Worm (Caenorhabditis elegans) whole organism, dauer: ENCODE results near the gene F31D5.2.

Source experiments
- unc-62 ChIP-seq: sonication (generic microtip); optimal IDR thresholded peaks from 2 replicates; lab custom pipeline; 2017; ENCODE audit warnings: missing biosample characterization, missing genetic modification reagents, missing genetic modification characterization

F31D5.2 gene

DNA sequence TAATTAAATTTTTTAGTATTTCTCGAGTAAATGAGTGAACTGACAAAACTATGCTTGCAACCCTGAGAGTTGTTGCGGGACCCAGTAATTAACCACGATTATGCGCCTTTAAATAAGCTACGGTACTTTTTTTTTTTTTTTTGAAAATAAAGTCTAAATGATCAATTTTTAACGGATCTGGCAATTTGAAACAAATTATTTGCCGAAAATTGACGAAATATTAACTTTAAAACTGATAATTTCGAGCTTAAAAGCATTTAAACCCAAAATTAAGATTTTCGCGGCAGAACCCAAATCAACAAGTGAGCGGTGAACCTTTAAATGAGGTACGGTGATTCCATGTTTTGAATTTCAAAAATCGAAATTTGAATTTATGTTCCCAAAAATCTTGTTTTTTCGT lies 7.1 kb downstream of the F31D5.2 start:
- no peak for TF ChIP-seq unc-62

DNA sequence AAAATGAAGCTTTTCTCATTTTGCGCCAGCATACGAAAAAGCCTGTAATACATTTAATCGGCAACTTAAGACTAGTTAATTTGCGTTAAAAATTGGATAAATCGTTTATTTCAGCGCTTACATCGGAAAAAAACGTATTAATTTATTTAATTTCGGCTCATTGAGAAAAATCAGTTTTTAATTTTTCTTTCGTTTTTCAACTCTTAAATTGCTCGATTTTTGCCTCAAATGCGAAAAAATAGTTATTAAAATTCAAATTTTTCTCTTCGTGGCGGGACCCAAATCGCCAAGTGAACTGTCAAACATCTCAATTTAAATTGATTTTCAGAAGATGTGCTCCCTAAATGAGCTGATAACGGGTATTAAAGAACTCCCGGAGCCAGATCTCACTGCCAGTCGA lies 7.6 kb downstream of the F31D5.2 start, which contains the start of gene C16A11.5:
Gene C16A11.5, plus strand, starts transcription at position 323 of the 400 bp plus-strand sequence.
- no peak for TF ChIP-seq unc-62

DNA sequence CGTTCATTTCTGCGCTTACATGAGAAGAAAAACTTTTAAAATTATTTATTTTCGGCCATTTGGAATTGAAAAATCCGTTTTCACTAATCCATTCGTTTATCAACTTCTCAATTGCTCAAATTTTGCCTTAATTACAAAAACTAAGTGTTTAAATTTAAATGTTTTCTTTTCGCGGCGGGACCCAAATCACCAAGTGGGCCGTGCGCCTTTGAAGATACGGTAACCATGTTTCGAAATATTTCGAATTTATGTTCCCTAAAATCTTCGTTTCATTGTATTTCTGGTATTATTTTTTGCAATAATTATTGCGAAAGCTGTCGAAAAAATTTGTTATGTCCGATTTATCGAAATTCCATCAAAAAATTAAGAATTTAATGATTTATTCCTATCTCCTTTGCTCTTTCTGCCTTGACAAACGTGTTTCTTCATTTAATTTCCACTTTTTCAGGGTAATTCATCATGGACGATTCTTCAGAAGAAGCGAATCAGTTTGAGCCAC lies 11.2 kb downstream of the F31D5.2 start, which contains the start of gene C16A11.4:
Gene C16A11.4, plus strand, starts transcription at position 449 of the 499 bp plus-strand sequence.
- TF ChIP-seq unc-62: no peak

DNA sequence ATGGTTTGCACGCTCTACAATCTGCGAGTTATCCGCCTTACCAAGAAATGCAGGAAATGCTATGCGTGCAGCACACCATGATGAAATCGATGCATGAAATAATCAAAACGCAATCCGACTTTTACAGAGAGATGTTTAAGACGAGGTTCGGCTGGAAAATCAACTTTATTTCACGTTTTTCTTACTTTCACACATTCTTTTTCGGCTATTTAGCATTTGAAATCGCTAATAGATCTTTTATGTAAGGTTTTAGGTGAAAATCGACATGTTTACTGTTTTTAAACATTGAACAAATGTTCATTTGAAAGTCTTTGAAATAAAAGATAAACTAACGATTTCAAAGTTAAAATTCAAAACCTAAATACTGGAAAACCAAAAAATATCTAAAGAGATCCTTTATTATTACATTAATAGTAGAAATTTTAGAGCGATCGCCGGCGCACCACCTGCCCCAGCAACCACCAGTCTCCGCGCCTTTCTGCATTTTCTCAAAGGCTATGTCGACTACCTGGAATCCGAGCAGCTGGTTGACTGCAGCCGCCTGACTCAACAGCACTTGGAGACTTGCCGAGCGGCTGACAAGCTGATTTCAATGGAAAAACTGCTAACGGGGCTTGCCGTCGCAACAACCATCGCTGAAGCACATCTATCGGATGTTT lies 12.8 kb downstream of the F31D5.2 start:
- no peak for TF ChIP-seq unc-62

DNA sequence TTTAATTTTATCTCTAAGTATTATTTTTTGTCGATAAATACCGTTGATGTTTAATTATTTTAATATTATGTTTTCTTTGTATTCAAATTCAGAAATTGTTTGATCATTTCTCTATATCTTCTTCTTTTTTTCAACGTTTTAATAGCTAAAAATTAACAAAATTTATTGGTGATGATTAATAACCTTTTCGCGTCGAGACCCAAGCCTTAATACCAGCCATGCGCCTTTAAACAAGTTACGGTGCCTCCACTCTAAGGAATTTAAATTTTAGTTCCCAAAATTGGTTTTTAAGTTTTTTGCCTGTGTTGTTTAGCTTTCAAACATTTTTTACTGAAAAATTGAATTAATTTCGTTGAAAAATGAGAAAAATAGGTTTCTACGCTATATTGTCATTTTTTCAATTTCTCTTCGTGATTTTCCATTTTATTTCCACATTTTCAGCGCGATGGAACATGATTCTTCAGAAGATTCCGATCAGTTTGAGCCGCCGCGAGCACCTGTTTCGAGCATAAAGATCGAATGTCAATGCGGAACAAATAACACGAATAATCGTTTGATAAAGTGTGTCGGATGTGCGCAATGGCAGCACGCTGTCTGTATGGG lies 13.8 kb downstream of the F31D5.2 start, which contains the start of gene C16A11.3:
Gene C16A11.3, plus strand, starts transcription at position 440 of the 603 bp plus-strand sequence.
- TF ChIP-seq unc-62: no peak

DNA sequence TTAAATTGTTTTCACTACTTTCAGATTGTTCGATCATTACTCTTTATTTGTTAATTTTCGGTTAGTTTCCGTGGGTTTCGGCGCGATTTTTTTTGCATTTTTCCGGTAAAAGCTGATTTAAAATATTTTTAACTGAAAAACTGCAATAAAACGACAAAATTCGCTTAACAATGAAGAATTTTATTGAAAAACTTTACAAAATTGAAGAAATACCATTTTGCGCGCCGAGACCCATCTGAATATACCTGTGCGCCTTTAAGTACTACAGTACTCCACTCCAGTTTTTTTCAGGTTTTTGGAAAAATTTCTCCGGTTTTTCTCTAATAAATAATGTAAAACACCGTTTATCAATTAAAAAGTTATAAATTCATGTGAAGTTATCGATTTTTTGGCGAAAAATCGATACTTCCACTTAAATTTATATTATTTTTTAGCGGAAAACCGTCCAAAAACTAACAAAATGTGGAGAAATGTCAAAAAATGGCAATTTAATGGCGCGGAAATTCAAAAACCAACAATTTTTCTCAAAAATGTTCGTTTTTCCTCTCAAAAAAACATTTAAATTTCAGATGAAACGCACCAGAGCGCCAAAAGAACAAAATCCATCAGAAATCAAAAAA lies 15.5 kb downstream of the F31D5.2 start, which contains the start of gene C16A11.10:
Gene C16A11.10, plus strand, starts transcription at position 570 of the 620 bp plus-strand sequence.
- TF ChIP-seq unc-62: no peak

DNA sequence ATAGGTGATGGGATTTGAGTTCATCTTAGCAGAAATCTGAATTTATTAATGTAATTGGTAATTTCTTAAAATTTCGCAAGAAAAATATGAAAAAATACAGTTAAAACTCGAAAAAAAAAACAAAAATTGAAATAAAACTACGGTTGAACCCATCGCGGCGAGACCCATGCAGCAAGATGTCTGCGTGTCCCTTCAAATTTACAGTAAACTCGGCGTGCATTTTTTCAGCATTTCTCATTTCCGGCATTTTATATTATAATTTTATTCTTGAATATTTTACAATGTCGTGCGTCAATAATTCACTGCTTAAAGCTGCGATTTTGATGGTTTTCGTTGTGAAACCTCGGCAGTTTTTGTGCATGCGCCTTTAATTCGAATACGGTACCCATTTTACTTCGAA lies 20.5 kb downstream of the F31D5.2 start, which contains the start of gene fbxc-43:
Gene fbxc-43, minus strand, starts transcription at position 38 of the 400 bp plus-strand sequence.
- no peak for TF ChIP-seq unc-62

DNA sequence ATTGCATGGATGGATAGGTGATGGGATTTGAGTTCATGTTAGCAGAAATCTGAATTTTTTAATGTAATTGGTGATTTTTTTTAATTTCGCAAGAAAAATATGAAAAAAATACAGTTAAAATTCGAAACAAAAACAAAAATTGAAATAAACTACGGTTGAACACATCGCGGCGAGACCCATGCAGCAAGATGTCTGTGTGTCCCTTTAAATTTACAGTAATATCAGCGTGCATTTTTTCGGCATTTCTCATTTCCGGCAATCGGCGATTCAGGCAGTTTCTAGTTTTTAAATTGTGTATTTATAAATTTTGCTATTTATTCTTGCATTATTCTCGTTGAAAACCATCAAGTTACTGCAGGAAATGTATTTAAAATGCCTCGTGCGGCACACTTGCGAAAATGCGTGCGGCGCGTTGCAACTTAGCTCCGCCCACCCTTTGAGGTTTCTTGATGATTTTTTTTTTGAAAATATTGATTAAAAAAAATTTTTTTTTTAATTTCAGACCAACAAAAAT lies 22.3 kb downstream of the F31D5.2 start, which contains the start of the genes fbxc-44 and C16A11.2:
Gene fbxc-44, minus strand, starts transcription at position 51 of the 514 bp plus-strand sequence.
Gene C16A11.2, plus strand, starts transcription at position 503 of the 514 bp plus-strand sequence.
- TF ChIP-seq unc-62: no peak

DNA sequence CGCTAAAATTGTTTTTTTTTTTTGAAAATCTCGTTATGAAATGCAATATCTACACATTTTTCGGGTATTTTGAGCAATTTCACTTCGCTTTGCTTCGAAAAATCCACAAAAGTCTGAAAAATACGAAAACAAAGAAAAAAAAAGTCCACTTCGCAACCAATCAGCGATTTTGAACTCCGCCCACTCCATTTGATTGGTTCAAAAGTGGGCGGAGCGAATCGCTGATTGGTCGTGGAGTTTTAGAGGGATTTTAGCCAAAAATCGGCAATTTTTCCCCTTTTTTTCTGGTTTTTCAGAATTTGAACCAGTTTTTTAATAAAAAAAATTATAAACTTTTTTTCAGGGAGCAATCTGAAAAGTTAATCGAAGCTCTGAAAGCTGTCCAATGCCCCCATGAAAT lies 23.5 kb downstream of the F31D5.2 start:
- TF ChIP-seq unc-62: no peak

DNA sequence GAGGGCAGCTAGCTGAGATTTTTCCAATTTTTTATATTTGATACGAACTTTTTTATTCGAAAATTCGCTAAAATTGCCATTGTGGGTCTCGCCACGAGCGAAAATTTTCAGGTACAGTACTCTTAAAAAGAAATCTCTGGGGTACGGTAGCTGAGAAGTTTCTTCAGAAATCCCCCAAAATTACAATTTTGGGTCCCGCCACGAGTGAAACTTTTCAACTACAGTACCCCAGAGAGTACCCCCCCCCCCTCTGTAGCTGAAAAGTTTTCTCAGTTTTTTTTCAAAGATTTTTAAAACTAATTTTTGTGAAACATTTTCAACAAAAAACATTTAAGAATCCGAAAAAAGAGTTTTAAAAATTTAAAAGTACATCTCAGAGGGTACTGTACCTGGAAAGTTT lies 29.5 kb downstream of the F31D5.2 start:
- no peak for TF ChIP-seq unc-62

DNA sequence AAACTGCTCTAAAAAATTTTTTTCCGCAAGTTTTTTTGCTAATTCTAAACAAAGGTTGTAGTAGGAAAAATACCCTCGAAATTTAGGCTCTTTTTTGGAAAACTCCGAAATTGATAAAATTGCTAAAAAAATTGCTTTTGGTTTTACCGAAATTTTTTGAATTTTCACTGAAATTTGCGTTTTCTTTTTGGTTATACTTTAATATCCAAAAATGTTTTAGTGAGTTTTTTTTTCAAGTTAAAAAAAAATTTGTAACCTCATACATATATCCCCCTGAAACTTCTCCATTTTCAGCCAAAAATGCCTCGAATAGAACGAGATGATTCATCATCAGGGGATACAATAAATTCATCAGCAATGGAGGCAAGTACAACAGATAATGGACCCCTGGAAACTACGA lies 31.5 kb downstream of the F31D5.2 start, which contains the start of gene gpa-11:
Gene gpa-11, plus strand, starts transcription at position 301 of the 400 bp plus-strand sequence.
- TF ChIP-seq unc-62: no peak

DNA sequence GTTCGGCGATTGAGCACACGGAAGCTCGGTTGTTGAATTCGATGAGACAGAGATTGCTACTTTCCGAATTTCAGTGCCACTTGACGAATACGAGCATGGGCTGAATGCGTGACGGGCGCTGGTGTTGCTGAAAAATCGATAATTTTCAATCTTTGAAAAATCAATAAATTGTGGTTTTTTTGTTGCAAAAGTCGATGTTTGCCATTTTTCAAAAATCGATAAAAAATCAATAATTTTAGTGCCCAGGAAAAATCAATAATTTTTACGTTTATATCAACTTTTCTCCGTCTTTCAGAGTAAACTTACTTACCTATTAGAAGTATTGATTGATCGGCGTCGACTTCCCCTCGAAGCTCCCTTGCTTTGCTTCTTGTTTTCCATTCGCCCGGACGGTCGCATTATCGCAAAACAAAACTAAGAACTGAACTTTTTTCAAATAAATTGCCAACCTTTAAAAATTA lies 41.2 kb downstream of the F31D5.2 start, which contains the start of gene C16A11.7:
Gene C16A11.7, minus strand, starts transcription at position 411 of the 461 bp plus-strand sequence.
- no peak for TF ChIP-seq unc-62

DNA sequence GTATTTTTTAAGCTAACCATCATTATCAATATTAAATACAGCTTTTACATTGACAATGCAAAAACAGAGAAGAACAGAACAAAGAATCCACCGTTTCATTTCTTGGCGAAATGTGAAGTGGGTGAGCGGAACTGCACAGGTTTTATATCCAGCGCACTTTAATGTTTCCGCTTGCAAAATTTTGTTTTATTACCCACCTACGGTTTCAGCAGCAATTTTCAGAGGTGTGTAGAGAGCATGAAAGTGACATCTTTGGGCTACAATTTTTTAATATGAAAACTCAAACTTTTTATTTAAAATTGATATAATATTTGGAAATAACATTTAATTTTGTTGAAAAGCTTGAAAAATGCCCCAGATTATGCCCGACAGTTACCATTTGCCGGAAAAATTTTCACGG lies 43.3 kb downstream of the F31D5.2 start, which contains the start of gene clec-135:
Gene clec-135, minus strand, starts transcription at position 101 of the 400 bp plus-strand sequence.
- no peak for TF ChIP-seq unc-62

DNA sequence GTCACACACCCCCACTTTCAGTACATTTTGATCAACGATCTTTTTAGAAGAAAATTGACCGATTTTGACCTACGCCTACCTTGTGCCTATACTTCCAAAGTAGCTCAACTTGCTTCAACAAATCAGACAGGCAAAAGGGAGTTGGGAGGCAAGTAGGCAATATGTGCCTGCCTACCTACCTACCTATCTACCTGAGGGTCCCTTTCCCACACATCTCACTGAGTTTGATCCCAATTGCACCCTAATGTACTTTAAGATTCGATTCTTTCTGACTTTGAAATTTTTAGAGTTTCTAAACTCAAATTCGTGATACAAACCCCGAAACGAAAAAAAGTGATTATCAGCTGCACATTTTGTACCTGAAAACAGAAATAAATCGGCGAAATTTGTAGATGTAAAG lies 52.3 kb downstream of the F31D5.2 start:
- TF ChIP-seq unc-62: no peak
